Worm (Caenorhabditis elegans) whole organism, mixed stage, embryonic: ENCODE measurements around the gene T10B9.14.

Experiments used
- M03D4.4 ChIP-seq: sonication (generic microtip); optimal IDR thresholded peaks from 2 replicates; lab custom pipeline; 2017; ENCODE audit warnings: mild to moderate bottlenecking, missing genetic modification characterization, missing compliant biosample characterization
- bed-3 ChIP-seq: fragments of 200-800 bp; sonication (Bioruptor generic); optimal IDR thresholded peaks from 3 replicates; lab custom pipeline; 2018; ENCODE audit warnings: mild to moderate bottlenecking, missing genetic modification characterization, moderate library complexity, missing compliant biosample characterization
- ceh-39 ChIP-seq: fragments of 150-350 bp; optimal IDR thresholded peaks from 2 replicates; lab custom pipeline; 2014; ENCODE audit warnings: missing biosample characterization, missing genetic modification characterization
- ceh-83 ChIP-seq: fragments of 200-800 bp; sonication (Bioruptor generic); optimal IDR thresholded peaks from 2 replicates; lab custom pipeline; 2018; ENCODE audit warnings: mild to moderate bottlenecking, missing genetic modification characterization, missing compliant biosample characterization
- ces-1 ChIP-seq: fragments of 150-350 bp; optimal IDR thresholded peaks from 2 replicates; lab custom pipeline; 2014; ENCODE audit warnings: missing biosample characterization, missing genetic modification reagents, missing genetic modification characterization
- cnd-1 ChIP-seq: fragments of 200-800 bp; sonication (Bioruptor generic); optimal IDR thresholded peaks from 2 replicates; lab custom pipeline; 2018; ENCODE audit warnings: mild to moderate bottlenecking, missing genetic modification characterization, missing compliant biosample characterization
- drap-1 ChIP-seq: fragments of 200-800 bp; sonication (Bioruptor generic); optimal IDR thresholded peaks from 3 replicates; lab custom pipeline; 2018; ENCODE audit warnings: mild to moderate bottlenecking, missing genetic modification characterization, missing compliant biosample characterization
- elt-3 ChIP-seq: fragments of 150-350 bp; optimal IDR thresholded peaks from 2 replicates; lab custom pipeline; 2014; ENCODE audit warnings: missing biosample characterization, missing genetic modification characterization
- flh-1 ChIP-seq: fragments of 200-800 bp; sonication (Bioruptor generic); optimal IDR thresholded peaks from 2 replicates; lab custom pipeline; 2018; ENCODE audit warnings: mild to moderate bottlenecking, missing genetic modification characterization, moderate library complexity, missing compliant biosample characterization
- ham-2 ChIP-seq: fragments of 200-800 bp; sonication (Bioruptor generic); optimal IDR thresholded peaks from 2 replicates; lab custom pipeline; 2018; ENCODE audit warnings: mild to moderate bottlenecking, missing genetic modification characterization, missing compliant biosample characterization
- hlh-1 ChIP-seq: fragments of 150-350 bp; optimal IDR thresholded peaks from 2 replicates; lab custom pipeline; 2014; ENCODE audit warnings: missing biosample characterization, missing genetic modification reagents, missing genetic modification characterization
- lin-13 ChIP-seq: fragments of 150-350 bp; optimal IDR thresholded peaks from 2 replicates; lab custom pipeline; 2014; ENCODE audit warnings: missing biosample characterization, missing genetic modification characterization
- lin-32 ChIP-seq: fragments of 200-800 bp; sonication (Bioruptor generic); optimal IDR thresholded peaks from 2 replicates; lab custom pipeline; 2018; ENCODE audit warnings: mild to moderate bottlenecking, missing genetic modification characterization, missing compliant biosample characterization
- lsy-2 ChIP-seq: fragments of 150-350 bp; optimal IDR thresholded peaks from 2 replicates; lab custom pipeline; 2014; ENCODE audit warnings: missing biosample characterization, missing genetic modification characterization
- mab-5 ChIP-seq: fragments of 150-350 bp; optimal IDR thresholded peaks from 2 replicates; lab custom pipeline; 2014; ENCODE audit warnings: missing biosample characterization, missing genetic modification characterization
- mep-1 ChIP-seq: fragments of 150-350 bp; optimal IDR thresholded peaks from 2 replicates; lab custom pipeline; 2017; ENCODE audit warnings: missing biosample characterization, missing genetic modification reagents, missing genetic modification characterization, inconsistent platforms
- mls-2 ChIP-seq: sonication (generic microtip); optimal IDR thresholded peaks from 2 replicates; lab custom pipeline; 2016; ENCODE audit warnings: mild to moderate bottlenecking, missing genetic modification characterization, moderate library complexity, missing compliant biosample characterization
- nhr-12 ChIP-seq: fragments of 150-350 bp; optimal IDR thresholded peaks from 2 replicates; lab custom pipeline; 2014; ENCODE audit warnings: missing biosample characterization, missing genetic modification characterization
- nhr-2 ChIP-seq: fragments of 150-350 bp; optimal IDR thresholded peaks from 2 replicates; lab custom pipeline; 2014; ENCODE audit warnings: missing biosample characterization, missing genetic modification characterization
- nhr-237 ChIP-seq: fragments of 150-350 bp; optimal IDR thresholded peaks from 2 replicates; lab custom pipeline; 2014; ENCODE audit warnings: missing biosample characterization, missing genetic modification characterization
- nhr-28 ChIP-seq: fragments of 150-350 bp; optimal IDR thresholded peaks from 2 replicates; lab custom pipeline; 2014; ENCODE audit warnings: missing biosample characterization, missing genetic modification characterization
- nhr-76 ChIP-seq: sonication (generic microtip); optimal IDR thresholded peaks from 2 replicates; lab custom pipeline; 2017; ENCODE audit warnings: missing biosample characterization, missing genetic modification characterization
- sem-2 ChIP-seq: fragments of 200-800 bp; sonication (Bioruptor generic); optimal IDR thresholded peaks from 2 replicates; lab custom pipeline; 2018; ENCODE audit warnings: mild to moderate bottlenecking, missing genetic modification characterization, missing compliant biosample characterization
- sptf-1 ChIP-seq: sonication (generic microtip); optimal IDR thresholded peaks from 2 replicates; lab custom pipeline; 2017; ENCODE audit warnings: mild to moderate bottlenecking, missing genetic modification characterization, moderate library complexity, missing compliant biosample characterization
- unc-120 ChIP-seq: sonication (generic microtip); optimal IDR thresholded peaks from 2 replicates; lab custom pipeline; 2017; ENCODE audit warnings: missing genetic modification characterization, missing compliant biosample characterization; ENCODE audit not compliant: poor library complexity, severe bottlenecking
- unc-62 ChIP-seq: fragments of 150-350 bp; optimal IDR thresholded peaks from 2 replicates; lab custom pipeline; 2014; ENCODE audit warnings: missing biosample characterization, missing genetic modification reagents, missing genetic modification characterization
- zip-8 ChIP-seq: fragments of 150-350 bp; optimal IDR thresholded peaks from 2 replicates; lab custom pipeline; 2014; ENCODE audit warnings: missing biosample characterization, missing genetic modification characterization
- ztf-11 ChIP-seq: fragments of 150-350 bp; optimal IDR thresholded peaks from 2 replicates; lab custom pipeline; 2014; ENCODE audit warnings: missing biosample characterization, missing genetic modification characterization

T10B9.14 gene

DNA sequence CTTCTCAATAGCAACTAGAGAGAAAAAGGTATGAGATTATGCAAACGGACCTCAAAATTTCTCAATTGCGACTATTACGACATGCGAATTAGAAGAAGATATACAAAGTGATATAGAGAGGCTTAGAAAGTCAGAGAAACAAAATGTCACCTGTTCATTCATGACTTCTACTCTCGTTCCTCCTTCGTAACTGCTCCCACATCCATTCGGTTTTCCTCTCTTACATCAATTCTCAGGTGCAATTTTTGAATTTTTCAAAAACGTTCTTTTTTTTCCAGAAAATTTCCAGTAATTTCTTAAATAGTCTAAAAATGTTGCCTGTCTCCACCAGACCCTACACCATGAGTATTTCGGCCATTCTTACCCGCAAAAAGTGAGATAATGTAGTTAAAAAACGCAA lies 17.5 kb downstream of the T10B9.14 start:
- peak; percentile 69 for TF ChIP-seq hlh-1
- TF ChIP-seq mep-1 = no peak
- no peak for TF ChIP-seq nhr-76 (tag; lab: Kevin White, UChicago)
- peak; percentile 38 for TF ChIP-seq unc-120 (tag; lab: Kevin White, UChicago)
- TF ChIP-seq lsy-2 = no peak

DNA sequence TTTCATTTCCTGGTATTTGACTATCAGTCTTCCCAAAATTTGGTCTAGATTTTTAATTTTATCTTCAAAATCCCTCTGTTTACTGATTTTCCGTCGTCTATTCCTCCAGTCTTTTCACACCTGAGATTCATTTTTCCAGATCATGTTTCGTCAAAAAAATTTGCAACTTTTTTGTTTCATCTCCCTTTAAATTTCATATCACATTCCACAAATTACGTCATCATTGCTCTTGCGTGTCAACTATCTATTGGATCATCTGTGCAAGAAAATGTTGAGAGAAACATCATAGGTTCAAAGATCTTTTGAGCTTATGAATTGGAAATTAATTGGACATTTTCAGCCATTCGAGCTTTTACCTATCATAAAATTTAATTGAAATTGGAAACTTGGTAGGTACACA lies 22.9 kb downstream of the T10B9.14 start:
- peak; percentile 56 for TF ChIP-seq zip-8 (tag; lab: Kevin White, UChicago)
- TF ChIP-seq flh-1 = no peak

DNA sequence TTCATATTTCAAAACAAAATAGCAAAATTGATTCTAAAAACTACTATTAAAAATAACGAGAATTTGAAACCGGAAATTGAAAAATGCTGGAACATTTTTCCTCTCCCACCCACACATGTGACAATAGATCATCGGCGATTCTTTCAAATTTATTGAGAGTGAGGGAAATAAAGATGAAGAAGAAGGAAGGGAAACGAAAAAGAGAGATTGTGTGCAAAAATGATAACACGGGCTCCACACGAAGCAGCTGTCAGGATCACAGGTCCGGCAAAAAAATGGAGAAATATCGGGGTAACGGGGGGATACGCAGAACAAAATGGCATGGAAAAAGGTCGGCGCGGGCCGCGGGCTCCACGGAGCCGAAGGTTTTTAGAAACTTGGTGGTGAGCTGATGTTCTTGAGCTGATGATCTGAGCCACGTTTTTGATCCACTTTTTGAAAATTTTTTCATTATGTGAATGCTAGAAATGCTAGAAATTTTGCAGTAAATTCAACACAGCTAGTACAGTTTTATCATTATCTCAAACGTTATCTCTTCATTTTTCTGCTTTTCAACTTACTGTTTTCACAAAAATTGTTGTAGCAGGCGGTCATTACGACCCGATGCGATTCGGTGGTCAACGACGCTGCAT lies 24.5 kb downstream of the T10B9.14 start, which contains the start of gene shk-1:
shk-1 (plus strand) TSS at position 582 of the 632 bp plus-strand sequence.
- TF ChIP-seq nhr-2 (tag; lab: Kevin White, UChicago) (no peak), lin-32 (GFP tag; lab: Kevin White, UChicago) (no peak), drap-1 (GFP tag; lab: Kevin White, UChicago) (no peak), ztf-11 (tag; lab: Kevin White, UChicago) (no peak), hlh-1 (peak; percentile 86), ces-1 (GFP tag; lab: Kevin White, UChicago) (no peak), nhr-28 (tag; lab: Kevin White, UChicago) (no peak), unc-120 (tag; lab: Kevin White, UChicago) (peak; percentile 55), lin-13 (tag; lab: Kevin White, UChicago) (no peak), mep-1 (no peak)

DNA sequence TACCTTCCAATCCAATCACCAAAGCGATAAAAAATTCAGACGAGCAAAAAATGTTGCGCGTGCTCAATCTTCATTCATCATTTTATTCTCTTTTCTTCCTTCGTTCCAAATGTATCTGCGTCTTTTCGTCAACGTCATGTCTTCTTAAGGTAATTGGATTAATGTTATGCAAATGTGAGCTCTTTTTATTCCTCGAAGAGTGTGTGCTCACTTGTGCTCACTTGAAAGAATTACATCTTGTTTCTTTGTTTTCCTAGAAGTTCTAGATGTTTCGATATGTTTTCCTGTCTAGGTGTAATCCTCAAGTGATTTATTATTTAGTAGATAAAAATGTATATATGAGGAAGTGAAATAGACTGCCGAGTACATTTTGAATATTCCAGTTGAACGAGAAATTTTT lies 26.8 kb downstream of the T10B9.14 start:
- TF ChIP-seq ces-1 (GFP tag; lab: Kevin White, UChicago) = peak; percentile 81
- TF ChIP-seq lin-32 (GFP tag; lab: Kevin White, UChicago) = no peak

DNA sequence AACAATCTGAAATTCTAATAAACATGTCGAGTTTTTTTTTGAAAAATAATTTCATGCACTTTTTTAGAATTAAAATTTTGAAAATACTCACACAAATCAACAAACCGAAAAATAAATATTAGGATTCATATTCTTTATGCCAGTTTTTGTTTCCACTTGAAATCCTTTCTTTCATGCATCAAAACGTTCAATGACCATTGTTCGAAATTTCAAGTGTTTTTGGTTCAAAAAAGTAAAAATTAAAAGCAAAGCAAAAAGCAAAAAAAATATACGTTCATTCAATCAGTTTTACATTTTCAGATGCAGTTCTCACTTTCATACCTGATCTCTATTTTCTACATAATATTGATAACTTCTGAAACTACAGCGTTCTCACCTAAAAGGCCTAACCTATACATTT lies 28.5 kb downstream of the T10B9.14 start, which contains the start of gene ZK1321.1:
ZK1321.1 (plus strand) TSS at position 301 of the 400 bp plus-strand sequence.
- TF ChIP-seq unc-62 (no peak), nhr-28 (tag; lab: Kevin White, UChicago) (no peak), cnd-1 (no peak), ztf-11 (tag; lab: Kevin White, UChicago) (no peak), nhr-76 (tag; lab: Kevin White, UChicago) (no peak), nhr-2 (tag; lab: Kevin White, UChicago) (no peak), mab-5 (tag; lab: Kevin White, UChicago) (no peak), lin-13 (tag; lab: Kevin White, UChicago) (no peak)

DNA sequence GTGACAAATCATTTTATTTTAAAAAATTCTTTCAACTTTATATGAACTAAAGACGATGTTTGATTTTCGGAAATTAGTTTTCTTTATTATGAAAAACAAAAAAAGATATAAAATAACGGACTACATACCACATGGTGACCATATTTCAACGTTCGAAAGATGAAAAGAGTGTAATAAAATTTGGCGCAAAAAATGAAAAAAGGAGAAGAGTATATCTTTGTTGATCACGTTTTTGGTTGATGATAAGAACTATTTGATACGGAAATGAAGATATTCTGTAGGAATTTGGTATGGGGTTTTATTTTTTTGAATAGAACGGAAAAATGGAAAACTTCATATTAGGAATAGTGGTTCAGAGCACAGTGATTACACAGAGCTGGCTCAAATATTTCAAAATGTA lies 29.2 kb downstream of the T10B9.14 start, which contains the start of gene Y53C12B.7:
Y53C12B.7 (minus strand) TSS at position 163 of the 400 bp plus-strand sequence.
- TF ChIP-seq bed-3 (no peak), nhr-76 (tag; lab: Kevin White, UChicago) (no peak), ham-2 (GFP tag; lab: Kevin White, UChicago) (no peak), M03D4.4 (tag; lab: Kevin White, UChicago) (no peak), mls-2 (tag; lab: Kevin White, UChicago) (no peak), unc-62 (no peak), lsy-2 (no peak), elt-3 (tag; lab: Kevin White, UChicago) (no peak), mep-1 (no peak), nhr-12 (tag; lab: Kevin White, UChicago) (no peak), flh-1 (no peak), ceh-83 (GFP tag; lab: Kevin White, UChicago) (no peak), nhr-237 (tag; lab: Kevin White, UChicago) (no peak), ceh-39 (tag; lab: Kevin White, UChicago) (no peak), sptf-1 (tag; lab: Kevin White, UChicago) (no peak)

DNA sequence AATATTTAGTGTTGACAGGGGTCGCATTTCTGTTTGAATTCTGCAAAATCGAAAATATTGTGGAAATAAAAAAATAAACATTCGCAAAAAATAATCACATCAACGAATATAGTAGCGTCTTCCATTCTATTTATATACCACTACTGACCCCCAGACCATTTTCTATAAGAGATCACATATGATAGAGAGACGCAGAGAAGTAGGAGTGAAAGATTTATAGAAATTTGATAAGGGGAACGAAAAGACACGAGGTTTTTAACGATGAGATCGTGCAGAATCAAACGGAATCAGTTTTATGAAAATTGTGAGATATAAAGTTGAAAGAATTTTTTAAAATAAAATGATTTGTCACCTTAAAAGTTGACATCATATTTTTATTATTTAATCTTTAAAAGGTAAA lies 30.0 kb downstream of the T10B9.14 start:
- TF ChIP-seq mls-2 (tag; lab: Kevin White, UChicago) (no peak), sem-2 (no peak), mab-5 (tag; lab: Kevin White, UChicago) (no peak), ces-1 (GFP tag; lab: Kevin White, UChicago) (no peak)
